Worm (Caenorhabditis elegans): Measurements from ENCODE around the gene Y57G11C.499.

- no peak for TF ChIP-seq flt-1 (GFP tag; IDR thresholded peaks at IDR 0.05)
- no peak for TF ChIP-seq klf-2 (GFP tag; conservative IDR thresholded peaks at IDR 0.05)
- TF ChIP-seq ztf-23 (GFP tag; IDR thresholded peaks at IDR 0.05) = no peak
- TF ChIP-seq cog-1 (tag; optimal IDR thresholded peaks at IDR 0.05) = no peak
- TF ChIP-seq ref-1 (GFP tag; conservative IDR thresholded peaks at IDR 0.05) = no peak
- TF ChIP-seq med-1 (GFP tag; optimal IDR thresholded peaks at IDR 0.05; ENCODE audit: insufficient read depth) = no peak
- no peak for TF ChIP-seq T22C8.4 (GFP tag; IDR thresholded peaks at IDR 0.05)
- no peak for TF ChIP-seq ztf-29 (GFP tag; IDR thresholded peaks at IDR 0.05)
Observed at ce11 chrIV:14800931-14801330, 46.2 kb upstream of the Y57G11C.499 start.
